Worm (Caenorhabditis elegans) whole organism, late embryonic: ENCODE data around the gene ran-3.
A peak's percentile ranks its signal among the peaks of the same experiment; 100 is the strongest.

Source experiments
- ahr-1 ChIP-seq: sonication (generic microtip); optimal IDR thresholded peaks from 2 replicates; lab custom pipeline; 2016; ENCODE audit warnings: missing genetic modification characterization, missing compliant biosample characterization
- ceh-18 ChIP-seq: sonication (generic microtip); optimal IDR thresholded peaks from 2 replicates; lab custom pipeline; 2016; ENCODE audit warnings: missing genetic modification characterization, missing compliant biosample characterization
- ceh-19 ChIP-seq: fragments of 200-800 bp; sonication (Bioruptor generic); optimal IDR thresholded peaks from 2 replicates; lab custom pipeline; 2018; ENCODE audit warnings: mild to moderate bottlenecking, missing genetic modification characterization, missing compliant biosample characterization
- ceh-22 ChIP-seq: sonication (generic microtip); optimal IDR thresholded peaks from 2 replicates; lab custom pipeline; 2017; ENCODE audit warnings: missing biosample characterization, missing genetic modification characterization
- ceh-24 ChIP-seq: sonication (generic microtip); optimal IDR thresholded peaks from 2 replicates; lab custom pipeline; 2016; ENCODE audit warnings: mild to moderate bottlenecking, missing genetic modification characterization, missing compliant biosample characterization
- ceh-30 ChIP-seq: fragments of 150-350 bp; optimal IDR thresholded peaks from 2 replicates; lab custom pipeline; 2014; ENCODE audit warnings: missing biosample characterization, missing genetic modification characterization
- ceh-34 ChIP-seq: sonication (generic microtip); optimal IDR thresholded peaks from 2 replicates; lab custom pipeline; 2016; ENCODE audit warnings: mild to moderate bottlenecking, missing genetic modification characterization, missing compliant biosample characterization
- ceh-48 ChIP-seq: sonication (generic microtip); optimal IDR thresholded peaks from 2 replicates; lab custom pipeline; 2016; ENCODE audit warnings: missing genetic modification characterization, inconsistent platforms, missing compliant biosample characterization
- ceh-6 ChIP-seq: fragments of 200-800 bp; sonication (Bioruptor generic); optimal IDR thresholded peaks from 2 replicates; lab custom pipeline; 2018; ENCODE audit warnings: mild to moderate bottlenecking, missing genetic modification characterization, missing compliant biosample characterization
- ceh-9 ChIP-seq: sonication (generic microtip); optimal IDR thresholded peaks from 2 replicates; lab custom pipeline; 2016; ENCODE audit warnings: mild to moderate bottlenecking, missing genetic modification characterization, inconsistent platforms, missing compliant biosample characterization
- che-1 ChIP-seq: sonication (generic microtip); optimal IDR thresholded peaks from 2 replicates; lab custom pipeline; 2016; ENCODE audit warnings: mild to moderate bottlenecking, missing genetic modification characterization, missing compliant biosample characterization
- dmd-4 ChIP-seq: sonication (generic microtip); optimal IDR thresholded peaks from 2 replicates; lab custom pipeline; 2016; ENCODE audit warnings: borderline replicate concordance, missing genetic modification characterization, missing compliant biosample characterization
- dve-1 ChIP-seq: sonication (generic microtip); optimal IDR thresholded peaks from 2 replicates; lab custom pipeline; 2017; ENCODE audit warnings: antibody characterized with exemption, mild to moderate bottlenecking, missing genetic modification characterization, missing compliant biosample characterization
- elt-2 ChIP-seq: sonication (generic microtip); optimal IDR thresholded peaks from 2 replicates; lab custom pipeline; 2016; ENCODE audit warnings: missing genetic modification reagents, missing genetic modification characterization, missing compliant biosample characterization
- elt-4 ChIP-seq: sonication (generic microtip); optimal IDR thresholded peaks from 2 replicates; lab custom pipeline; 2016; ENCODE audit warnings: missing genetic modification characterization, missing compliant biosample characterization
- eyg-1 ChIP-seq: sonication (generic microtip); optimal IDR thresholded peaks from 2 replicates; lab custom pipeline; 2016; ENCODE audit warnings: missing genotype, missing genetic modification characterization, missing compliant biosample characterization
- fax-1 ChIP-seq: sonication (generic microtip); optimal IDR thresholded peaks from 2 replicates; lab custom pipeline; 2016; ENCODE audit warnings: missing genotype, missing genetic modification characterization, missing compliant biosample characterization
- fkh-6 ChIP-seq: sonication (generic microtip); optimal IDR thresholded peaks from 2 replicates; lab custom pipeline; 2016; ENCODE audit warnings: missing genetic modification characterization, missing compliant biosample characterization
- gmeb-2 ChIP-seq: sonication (generic microtip); optimal IDR thresholded peaks from 2 replicates; lab custom pipeline; 2016; ENCODE audit warnings: missing genetic modification characterization, inconsistent platforms, missing compliant biosample characterization
- hlh-15 ChIP-seq: sonication (generic microtip); optimal IDR thresholded peaks from 2 replicates; lab custom pipeline; 2016; ENCODE audit warnings: missing genetic modification characterization, missing compliant biosample characterization
- hlh-6 ChIP-seq: sonication (generic microtip); optimal IDR thresholded peaks from 2 replicates; lab custom pipeline; 2016; ENCODE audit warnings: missing genotype, missing genetic modification characterization, missing compliant biosample characterization
- lim-6 ChIP-seq: sonication (generic microtip); optimal IDR thresholded peaks from 2 replicates; lab custom pipeline; 2016; ENCODE audit warnings: missing genetic modification characterization, missing compliant biosample characterization
- lin-11 ChIP-seq: fragments of 200-800 bp; sonication (Bioruptor generic); optimal IDR thresholded peaks from 2 replicates; lab custom pipeline; 2018; ENCODE audit warnings: mild to moderate bottlenecking, missing genetic modification characterization, missing compliant biosample characterization
- nfya-1 ChIP-seq: sonication (generic microtip); optimal IDR thresholded peaks from 2 replicates; lab custom pipeline; 2017; ENCODE audit warnings: missing genetic modification characterization, mild to moderate bottlenecking, missing compliant biosample characterization, antibody characterized with exemption, moderate library complexity
- nhr-11 ChIP-seq: fragments of 150-350 bp; optimal IDR thresholded peaks from 2 replicates; lab custom pipeline; 2014; ENCODE audit warnings: missing biosample characterization, missing genetic modification characterization
- nhr-232 ChIP-seq: sonication (generic microtip); optimal IDR thresholded peaks from 2 replicates; lab custom pipeline; 2016; ENCODE audit warnings: missing genetic modification characterization, missing compliant biosample characterization
- npax-4 ChIP-seq: sonication (generic microtip); optimal IDR thresholded peaks from 2 replicates; lab custom pipeline; 2016; ENCODE audit warnings: missing genetic modification characterization, missing compliant biosample characterization
- odd-2 ChIP-seq: sonication (generic microtip); optimal IDR thresholded peaks from 2 replicates; lab custom pipeline; 2017; ENCODE audit warnings: antibody characterized with exemption, mild to moderate bottlenecking, missing genetic modification characterization, missing compliant biosample characterization
- pag-3 ChIP-seq: sonication (generic microtip); optimal IDR thresholded peaks from 2 replicates; lab custom pipeline; 2016; ENCODE audit warnings: missing compliant biosample characterization, missing genetic modification characterization, borderline replicate concordance
- pha-2 ChIP-seq: sonication (generic microtip); optimal IDR thresholded peaks from 2 replicates; lab custom pipeline; 2017; ENCODE audit warnings: mild to moderate bottlenecking, missing genetic modification characterization, missing compliant biosample characterization
- pha-4 ChIP-seq: fragments of 150-350 bp; optimal IDR thresholded peaks from 2 replicates; lab custom pipeline; 2018; ENCODE audit warnings: missing biosample characterization, missing genetic modification reagents, missing genetic modification characterization
- pqm-1 ChIP-seq: sonication (generic microtip); optimal IDR thresholded peaks from 2 replicates; lab custom pipeline; 2016; ENCODE audit warnings: missing genetic modification characterization, missing compliant biosample characterization
- pros-1 ChIP-seq: fragments of 150-350 bp; optimal IDR thresholded peaks from 2 replicates; lab custom pipeline; 2014; ENCODE audit warnings: missing biosample characterization, missing genetic modification reagents, missing genetic modification characterization
- sdc-2 ChIP-seq: sonication (generic microtip); optimal IDR thresholded peaks from 2 replicates; lab custom pipeline; 2016; ENCODE audit warnings: missing genotype, missing genetic modification characterization, missing compliant biosample characterization
- sox-4 ChIP-seq: sonication (generic microtip); optimal IDR thresholded peaks from 2 replicates; lab custom pipeline; 2017; ENCODE audit warnings: mild to moderate bottlenecking, missing genetic modification characterization, inconsistent platforms, missing compliant biosample characterization
- syd-9 ChIP-seq: sonication (generic microtip); optimal IDR thresholded peaks from 2 replicates; lab custom pipeline; 2016; ENCODE audit warnings: mild to moderate bottlenecking, missing genetic modification characterization, moderate library complexity, missing compliant biosample characterization
- tbx-2 ChIP-seq: sonication (generic microtip); optimal IDR thresholded peaks from 2 replicates; lab custom pipeline; 2016; ENCODE audit warnings: missing genetic modification characterization, missing compliant biosample characterization
- tbx-7 ChIP-seq: sonication (generic microtip); optimal IDR thresholded peaks from 2 replicates; lab custom pipeline; 2016; ENCODE audit warnings: missing genotype, missing genetic modification characterization, missing compliant biosample characterization
- unc-3 ChIP-seq, 2 experiments: fragments of 200-800 bp in 1 of 2; sonication (Bioruptor generic) in 1 of 2; sonication (generic microtip) in 1 of 2; conservative IDR thresholded peaks in 1 of 2; optimal IDR thresholded peaks in 1 of 2; 2 replicates each; pipeline versions ENCODE4 v1.3.6 to Lab custom; 2016 to 2022; ENCODE audit warnings: missing compliant biosample characterization in 2 of 2, missing genetic modification characterization in 2 of 2, missing genetic modification reagents in 1 of 2
- unc-86 ChIP-seq: sonication (generic microtip); optimal IDR thresholded peaks from 2 replicates; lab custom pipeline; 2016; ENCODE audit warnings: missing genetic modification characterization, missing compliant biosample characterization
- zip-5 ChIP-seq: sonication (generic microtip); optimal IDR thresholded peaks from 2 replicates; lab custom pipeline; 2016; ENCODE audit warnings: missing genetic modification characterization, missing compliant biosample characterization
- ztf-16 ChIP-seq: sonication (generic microtip); optimal IDR thresholded peaks from 2 replicates; lab custom pipeline; 2017; ENCODE audit warnings: missing genetic modification characterization, missing compliant biosample characterization

Gene ran-3

DNA sequence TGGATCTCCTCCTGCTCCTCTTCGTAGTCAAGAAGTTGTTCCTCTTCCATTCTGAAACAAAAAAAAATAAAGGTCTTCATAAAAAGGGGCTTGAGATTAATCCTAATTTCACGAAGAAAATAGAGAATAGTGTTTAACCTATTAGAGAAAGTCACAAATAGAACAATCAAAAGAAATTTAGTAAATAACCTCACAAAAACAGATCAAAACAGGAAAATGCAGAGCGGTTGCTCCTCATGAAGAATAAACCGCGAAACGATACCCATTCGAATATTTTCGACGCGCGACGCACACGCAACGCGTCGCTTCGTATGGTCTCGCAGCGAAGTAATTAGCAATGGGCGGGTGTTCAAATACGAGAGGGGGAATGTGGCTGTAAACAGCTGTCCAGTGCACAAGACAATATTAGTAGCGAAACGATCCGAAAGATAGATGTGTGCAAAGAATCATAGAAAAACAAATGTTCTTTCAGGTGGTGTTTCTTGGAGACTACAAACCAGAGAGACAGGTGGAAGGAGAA lies 4.0 kb upstream of the ran-3 start, which contains the start of gene hel-1 (continued):
- TF ChIP-seq ceh-6 (peak; percentile 15), eyg-1 (tag; lab: Kevin White, UChicago) (no peak), ceh-22 (tag; lab: Kevin White, UChicago) (no peak), che-1 (no peak), sdc-2 (tag; lab: Kevin White, UChicago) (peak; percentile 47), fax-1 (tag; lab: Kevin White, UChicago) (no peak), ztf-16 (tag; lab: Kevin White, UChicago) (peak; percentile 10), ceh-9 (tag; lab: Kevin White, UChicago) (no peak), dve-1 (tag; lab: Kevin White, UChicago) (peak; percentile 51), ceh-24 (tag; lab: Kevin White, UChicago) (no peak), pros-1 (tag; lab: Kevin White, UChicago) (no peak), pha-2 (tag; lab: Kevin White, UChicago) (peak; percentile 39), dmd-4 (no peak), nfya-1 (tag; lab: Kevin White, UChicago) (peak; percentile 68), unc-86 (tag; lab: Kevin White, UChicago) (no peak), odd-2 (tag; lab: Kevin White, UChicago) (no peak), pqm-1 (tag; lab: Kevin White, UChicago) (no peak), unc-3 (GFP tag; conservative IDR thresholded peaks at IDR 0.05; lab: Robert Waterston, UW) (no peak), unc-3 (tag; optimal IDR thresholded peaks at IDR 0.05; lab: Kevin White, UChicago) (no peak), hlh-15 (tag; lab: Kevin White, UChicago) (no peak), lim-6 (no peak), nhr-232 (tag; lab: Kevin White, UChicago) (no peak), ceh-19 (GFP tag; lab: Kevin White, UChicago) (peak; percentile 10), lin-11 (tag; lab: Kevin White, UChicago) (no peak), pha-4 (tag; lab: Kevin White, UChicago) (no peak), nhr-11 (tag; lab: Kevin White, UChicago) (no peak), ahr-1 (tag; lab: Kevin White, UChicago) (no peak), sox-4 (no peak), ceh-18 (tag; lab: Kevin White, UChicago) (peak; percentile 90), tbx-2 (tag; lab: Kevin White, UChicago) (peak; percentile 75), fkh-6 (tag; lab: Kevin White, UChicago) (no peak), pag-3 (no peak), tbx-7 (no peak), ceh-34 (tag; lab: Kevin White, UChicago) (peak; percentile 71), gmeb-2 (tag; lab: Kevin White, UChicago) (no peak), ceh-30 (peak; percentile 25), zip-5 (no peak), ceh-48 (tag; lab: Kevin White, UChicago) (no peak), elt-2 (tag; lab: Kevin White, UChicago) (no peak)

DNA sequence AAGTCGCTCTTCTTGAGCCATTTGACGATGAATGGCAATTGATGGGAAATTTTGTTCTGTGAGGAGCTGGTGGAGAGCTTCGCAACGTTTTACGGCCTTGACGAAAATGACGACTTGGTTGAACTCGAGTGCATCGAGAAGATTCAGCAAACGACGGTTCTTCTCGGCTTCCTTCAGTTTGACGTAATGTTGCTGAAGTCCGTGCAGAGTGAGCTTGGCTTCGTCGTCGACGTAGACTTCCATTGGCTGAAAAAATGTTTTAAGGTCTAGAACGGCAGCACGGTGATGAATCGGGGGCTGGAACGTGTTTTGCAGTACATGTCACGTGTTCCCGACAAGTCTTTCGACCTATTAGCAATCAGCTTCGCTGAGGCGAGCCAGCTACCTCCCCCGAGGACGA lies 2.6 kb upstream of the ran-3 start:
- no peak for TF ChIP-seq che-1

DNA sequence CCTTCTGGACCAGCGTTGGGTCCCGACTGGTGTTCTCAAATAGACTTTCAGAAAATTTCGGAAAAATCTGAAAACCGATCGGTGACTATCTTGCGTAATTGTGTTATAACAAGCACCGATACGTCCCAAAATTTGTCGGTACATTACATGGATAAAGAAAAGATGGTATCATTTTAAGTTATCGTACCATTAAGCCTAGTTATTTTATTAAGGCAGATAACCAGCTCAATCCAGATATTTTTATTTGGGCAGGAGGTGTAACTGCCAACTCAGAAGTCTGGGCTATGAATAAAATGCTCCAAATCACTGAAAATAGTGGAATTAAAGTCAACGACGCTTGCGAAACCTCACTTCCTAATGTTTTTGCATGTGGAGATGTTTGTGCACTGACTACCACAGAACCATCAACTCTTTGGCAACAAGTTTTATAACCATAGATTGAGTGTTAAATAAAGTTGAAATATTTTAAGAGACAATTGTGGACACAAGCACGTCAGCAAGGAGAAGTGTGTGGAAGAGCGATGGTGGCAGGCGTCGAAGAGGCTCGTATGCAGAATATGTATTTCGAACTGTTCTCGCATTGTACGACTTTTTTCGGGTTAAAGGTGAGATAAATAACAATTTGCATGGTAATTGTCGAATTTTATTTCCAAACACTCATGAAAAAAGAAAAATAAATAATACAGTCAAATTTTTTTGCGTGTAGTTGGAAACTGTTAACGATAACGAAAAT lies 1.5 kb upstream of the ran-3 start:
- TF ChIP-seq ceh-48 (tag; lab: Kevin White, UChicago): no peak
- TF ChIP-seq ceh-19 (GFP tag; lab: Kevin White, UChicago): no peak
- TF ChIP-seq elt-4: no peak
- TF ChIP-seq syd-9 (tag; lab: Kevin White, UChicago): no peak
- TF ChIP-seq fax-1 (tag; lab: Kevin White, UChicago): no peak
- TF ChIP-seq unc-3 (GFP tag; conservative IDR thresholded peaks at IDR 0.05; lab: Robert Waterston, UW): no peak
- TF ChIP-seq unc-3 (tag; optimal IDR thresholded peaks at IDR 0.05; lab: Kevin White, UChicago): no peak
- TF ChIP-seq fkh-6 (tag; lab: Kevin White, UChicago): no peak
- TF ChIP-seq npax-4: no peak
- no peak for TF ChIP-seq hlh-6 (tag; lab: Kevin White, UChicago)
- TF ChIP-seq elt-2 (tag; lab: Kevin White, UChicago): no peak
- TF ChIP-seq ahr-1 (tag; lab: Kevin White, UChicago): no peak
- TF ChIP-seq eyg-1 (tag; lab: Kevin White, UChicago): no peak
- TF ChIP-seq gmeb-2 (tag; lab: Kevin White, UChicago): no peak
- TF ChIP-seq, all 69 proteins: peak for 0
